Worm (Caenorhabditis elegans) whole organism, midembryonic: ENCODE measurements around the gene nhr-218.

Experiments
- T22C8.4 ChIP-seq: fragments of 200-800 bp; sonication (Bioruptor generic); IDR thresholded peaks from 2 replicates; pipeline ENCODE4 v1.3.6; 2022; ENCODE audit warnings: missing genetic modification characterization, missing compliant biosample characterization
- cog-1 ChIP-seq: sonication (generic microtip); optimal IDR thresholded peaks from 2 replicates; lab custom pipeline; 2016; ENCODE audit warnings: missing genetic modification characterization, missing compliant biosample characterization
- flt-1 ChIP-seq: fragments of 200-800 bp; sonication (Bioruptor generic); IDR thresholded peaks from 2 replicates; pipeline ENCODE4 v1.3.6; 2022; ENCODE audit warnings: missing genetic modification characterization, missing compliant biosample characterization
- klf-2 ChIP-seq: fragments of 200-800 bp; sonication (Bioruptor generic); conservative IDR thresholded peaks from 2 replicates; pipeline ENCODE4 v1.3.6; 2022; ENCODE audit warnings: missing genetic modification reagents, missing genetic modification characterization, missing compliant biosample characterization
- med-1 ChIP-seq: sonication (generic microtip); optimal IDR thresholded peaks from 2 replicates; lab custom pipeline; 2017; ENCODE audit warnings: missing genetic modification characterization, mild to moderate bottlenecking, missing compliant biosample characterization, antibody characterized with exemption, missing genetic modification reagents; ENCODE audit not compliant: insufficient read depth
- ref-1 ChIP-seq: fragments of 200-800 bp; sonication (Bioruptor generic); conservative IDR thresholded peaks from 2 replicates; pipeline ENCODE4 v1.3.6; 2022; ENCODE audit warnings: missing genetic modification reagents, missing genetic modification characterization, missing compliant biosample characterization
- tab-1 ChIP-seq: fragments of 200-800 bp; sonication (Bioruptor generic); IDR thresholded peaks from 2 replicates; pipeline ENCODE4 v1.3.6; 2022; ENCODE audit warnings: missing genetic modification characterization, missing compliant biosample characterization
- ztf-23 ChIP-seq: fragments of 200-800 bp; sonication (Bioruptor generic); IDR thresholded peaks from 2 replicates; pipeline ENCODE4 v1.3.6; 2022; ENCODE audit warnings: missing genetic modification reagents, missing genetic modification characterization, missing compliant biosample characterization
- ztf-29 ChIP-seq: fragments of 200-800 bp; sonication (Bioruptor generic); IDR thresholded peaks from 2 replicates; pipeline ENCODE4 v1.3.6; 2022; ENCODE audit warnings: missing genetic modification reagents, missing genetic modification characterization, missing compliant biosample characterization

- TF ChIP-seq med-1 (GFP tag; lab: Kevin White, UChicago) (no peak), cog-1 (tag; lab: Kevin White, UChicago) (no peak), T22C8.4 (GFP tag; lab: Robert Waterston, UW) (no peak), ref-1 (no peak), tab-1 (GFP tag; lab: Robert Waterston, UW) (no peak), flt-1 (no peak), ztf-29 (GFP tag; lab: Robert Waterston, UW) (no peak), klf-2 (no peak), ztf-23 (no peak)
Observed at ce11 chrV:16244078-16244477, 14.2 kb upstream of the nhr-218 start, which contains the start of gene srh-104.
